Comparison of ENCODE assay signal across 4 fruit fly cellular contexts in the genomic region with DNA sequence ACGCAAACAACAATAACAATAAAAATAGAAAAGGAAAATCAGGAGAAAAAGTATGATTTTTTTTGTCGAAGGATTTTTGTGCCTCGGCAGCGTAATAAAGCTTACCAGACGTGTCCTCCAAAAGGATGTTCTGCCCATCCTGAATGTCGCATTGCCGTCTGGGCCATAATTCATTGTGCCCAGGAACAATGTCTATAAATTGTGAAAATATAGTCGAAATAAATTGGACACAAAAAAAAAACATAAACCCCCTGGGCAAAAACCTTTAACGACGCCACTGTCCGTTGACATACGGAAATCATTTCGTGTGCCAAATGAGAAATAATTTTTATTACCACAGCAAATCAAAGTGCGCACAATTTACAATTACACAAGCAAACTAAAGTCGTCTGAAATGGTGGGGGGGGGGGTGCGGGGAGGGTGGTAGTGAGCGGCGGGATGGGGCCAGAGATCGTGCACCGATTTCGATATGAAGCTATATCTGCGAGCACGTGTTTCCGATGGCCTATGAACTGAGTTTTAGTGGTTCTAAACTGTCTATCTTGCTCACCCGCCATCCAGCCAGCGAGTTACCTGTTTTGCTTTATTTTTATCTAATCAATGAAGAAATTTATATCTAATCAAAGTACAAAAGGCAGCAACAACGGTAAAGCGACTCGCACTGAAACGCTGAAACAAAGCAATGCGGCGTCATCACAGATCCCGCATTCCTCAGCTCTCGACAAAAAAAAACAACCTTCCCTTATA.
TF ChIP-seq lines count a peak whose summit lies in the region.

No protein-coding gene starts in this region.

- no peak for TF ChIP-seq CTCF in whole organism, embryonic (GFP tag; optimal IDR thresholded peaks at IDR 0.05; lab: Kevin White, UChicago)

TF ChIP-seq in whole organism, adult, 20 proteins besides CTCF, POLR2A, EP300 and RAD21:
- TF ChIP-seq toe (GFP tag; optimal IDR thresholded peaks at IDR 0.05; lab: Kevin White, UChicago) (peak; percentile 47), cnc (optimal IDR thresholded peaks at IDR 0.05; lab: Kevin White, UChicago) (no peak), Mnt (GFP tag; optimal IDR thresholded peaks at IDR 0.05; lab: Kevin White, UChicago) (no peak), CG33017 (tag; optimal IDR thresholded peaks at IDR 0.05; lab: Kevin White, UChicago) (peak; percentile 66), CG7045 (GFP tag; optimal IDR thresholded peaks at IDR 0.05; lab: Kevin White, UChicago) (peak; percentile 86), CG1620 (GFP tag; optimal IDR thresholded peaks at IDR 0.05; lab: Kevin White, UChicago) (peak; percentile 21), CG11617 (GFP tag; optimal IDR thresholded peaks at IDR 0.05; lab: Kevin White, UChicago) (peak; percentile 45), bab1 (GFP tag; optimal IDR thresholded peaks at IDR 0.05; lab: Kevin White, UChicago) (no peak), pad (GFP tag; optimal IDR thresholded peaks at IDR 0.05; lab: Kevin White, UChicago) (no peak), ovo (GFP tag; optimal IDR thresholded peaks at IDR 0.05; lab: Kevin White, UChicago) (peak; percentile 17), Hr96 (GFP tag; optimal IDR thresholded peaks at IDR 0.05; lab: Kevin White, UChicago) (peak; percentile 60), kay (GFP tag; lab: Kevin White, UChicago; ENCODE audit: borderline replicate concordance) (no peak), CG12768 (GFP tag; optimal IDR thresholded peaks at IDR 0.05; lab: Kevin White, UChicago) (peak; percentile 77), Clk (GFP tag; optimal IDR thresholded peaks at IDR 0.05; lab: Kevin White, UChicago) (peak; percentile 70), Crg-1 (GFP tag; optimal IDR thresholded peaks at IDR 0.05; lab: Kevin White, UChicago) (peak; percentile 27), CG5204 (GFP tag; optimal IDR thresholded peaks at IDR 0.05; lab: Kevin White, UChicago) (peak; percentile 71), tj (GFP tag; optimal IDR thresholded peaks at IDR 0.05; lab: Kevin White, UChicago) (peak; percentile 24), cic (GFP tag; optimal IDR thresholded peaks at IDR 0.05; lab: Kevin White, UChicago) (no peak), CG7101 (tag; optimal IDR thresholded peaks at IDR 0.05; lab: Kevin White, UChicago) (peak; percentile 36), CG14711 (tag; optimal IDR thresholded peaks at IDR 0.05; lab: Kevin White, UChicago) (peak; percentile 65)

TF ChIP-seq in whole organism, embryonic, 481 proteins besides CTCF, POLR2A, EP300 and RAD21 (continues in another document):
- no peak for TF ChIP-seq pros (GFP tag; optimal IDR thresholded peaks at IDR 0.05; lab: Kevin White, UChicago)
- peak; percentile 83 for TF ChIP-seq CG34376 (GFP tag; optimal IDR thresholded peaks at IDR 0.05; lab: Kevin White, UChicago)
- TF ChIP-seq CG13424 (tag; optimal IDR thresholded peaks at IDR 0.05; lab: Kevin White, UChicago) = peak; percentile 3
- peak; percentile 67 for TF ChIP-seq slbo (GFP tag; IDR thresholded peaks at IDR 0.05; lab: Robert Waterston, UW)
- no peak for TF ChIP-seq peb (GFP tag; IDR thresholded peaks at IDR 0.05; lab: Robert Waterston, UW)
- TF ChIP-seq CG18011 (GFP tag; optimal IDR thresholded peaks at IDR 0.05; lab: Kevin White, UChicago) = peak; percentile 35
- peak; percentile 26 for TF ChIP-seq CG12659 (GFP tag; optimal IDR thresholded peaks at IDR 0.05; lab: Kevin White, UChicago)
- 0 out of 2 replicates have a peak, but pooled peaks have one; percentile 19 for TF ChIP-seq E2f2 (GFP tag; IDR thresholded peaks at IDR 0.05; lab: Robert Waterston, UW)
- TF ChIP-seq HmgD (GFP tag; optimal IDR thresholded peaks at IDR 0.05; lab: Kevin White, UChicago) = no peak
- TF ChIP-seq CG32767 (GFP tag; IDR thresholded peaks at IDR 0.05; lab: Robert Waterston, UW) = no peak
- TF ChIP-seq C15 (GFP tag; IDR thresholded peaks at IDR 0.05; lab: Robert Waterston, UW) = no peak
- no peak for TF ChIP-seq sr (GFP tag; IDR thresholded peaks at IDR 0.05; lab: Robert Waterston, UW)
- no peak for TF ChIP-seq CG8290 (GFP tag; optimal IDR thresholded peaks at IDR 0.05; lab: Kevin White, UChicago)
- TF ChIP-seq CG8290 (tag; optimal IDR thresholded peaks at IDR 0.05; lab: Kevin White, UChicago) = no peak
- TF ChIP-seq abd-A (tag; optimal IDR thresholded peaks at IDR 0.05; lab: Kevin White, UChicago) = no peak
- TF ChIP-seq Gsc (GFP tag; IDR thresholded peaks at IDR 0.05; lab: Robert Waterston, UW) = no peak
- TF ChIP-seq CG17912 (GFP tag; optimal IDR thresholded peaks at IDR 0.05; lab: Kevin White, UChicago) = no peak
- peak; percentile 37 for TF ChIP-seq disco-r (GFP tag; optimal IDR thresholded peaks at IDR 0.05; lab: Kevin White, UChicago)
- TF ChIP-seq ara (GFP tag; IDR thresholded peaks at IDR 0.05; lab: Robert Waterston, UW) = no peak
- TF ChIP-seq HLH54F (GFP tag; optimal IDR thresholded peaks at IDR 0.05; lab: Kevin White, UChicago) = no peak
- peak; percentile 71 for TF ChIP-seq Meics (GFP tag; optimal IDR thresholded peaks at IDR 0.05; lab: Kevin White, UChicago)
- TF ChIP-seq Xbp1 (GFP tag; optimal IDR thresholded peaks at IDR 0.05; lab: Kevin White, UChicago) = peak; percentile 10

TF ChIP-seq in whole organism, prepupa, 60 proteins besides CTCF, POLR2A, EP300 and RAD21 (continues in another document):
- TF ChIP-seq Eip78C (GFP tag; lab: Kevin White, UChicago) (peak; percentile 13), CG8119 (GFP tag; IDR thresholded peaks at IDR 0.05; lab: Robert Waterston, UW) (no peak), Sox102F (GFP tag; optimal IDR thresholded peaks at IDR 0.05; lab: Kevin White, UChicago) (peak; percentile 3), CG6854 (GFP tag; optimal IDR thresholded peaks at IDR 0.05; lab: Kevin White, UChicago) (no peak), Sox14 (GFP tag; optimal IDR thresholded peaks at IDR 0.05; lab: Kevin White, UChicago) (no peak), CG31627 (GFP tag; optimal IDR thresholded peaks at IDR 0.05; lab: Kevin White, UChicago) (peak; percentile 17), CG11294 (GFP tag; IDR thresholded peaks at IDR 0.05; lab: Robert Waterston, UW) (no peak), Eip75B (GFP tag; optimal IDR thresholded peaks at IDR 0.05; lab: Kevin White, UChicago) (no peak), CG8632 (GFP tag; optimal IDR thresholded peaks at IDR 0.05; lab: Kevin White, UChicago) (no peak), CG10669 (GFP tag; optimal IDR thresholded peaks at IDR 0.05; lab: Kevin White, UChicago) (no peak), vri (GFP tag; optimal IDR thresholded peaks at IDR 0.05; lab: Kevin White, UChicago) (no peak), spab (GFP tag; optimal IDR thresholded peaks at IDR 0.05; lab: Kevin White, UChicago) (no peak), Met (GFP tag; optimal IDR thresholded peaks at IDR 0.05; lab: Kevin White, UChicago) (no peak), CG8319 (GFP tag; optimal IDR thresholded peaks at IDR 0.05; lab: Kevin White, UChicago) (no peak), CG34406 (GFP tag; optimal IDR thresholded peaks at IDR 0.05; lab: Kevin White, UChicago) (no peak), lz (GFP tag; optimal IDR thresholded peaks at IDR 0.05; lab: Kevin White, UChicago) (peak; percentile 18), achi (GFP tag; optimal IDR thresholded peaks at IDR 0.05; lab: Kevin White, UChicago) (no peak), fd59A (GFP tag; optimal IDR thresholded peaks at IDR 0.05; lab: Kevin White, UChicago) (no peak), CG7368 (GFP tag; optimal IDR thresholded peaks at IDR 0.05; lab: Kevin White, UChicago) (no peak), CG4318 (GFP tag; optimal IDR thresholded peaks at IDR 0.05; lab: Kevin White, UChicago) (no peak), Lpt (GFP tag; optimal IDR thresholded peaks at IDR 0.05; lab: Kevin White, UChicago) (no peak), Hr4 (GFP tag; optimal IDR thresholded peaks at IDR 0.05; lab: Kevin White, UChicago) (no peak), eg (GFP tag; IDR thresholded peaks at IDR 0.05; lab: Robert Waterston, UW) (0 out of 3 replicates have a peak, but pooled peaks have one; percentile 16), CG11762 (GFP tag; optimal IDR thresholded peaks at IDR 0.05; lab: Kevin White, UChicago; ENCODE audit: insufficient read depth) (no peak)

TF ChIP-seq in whole organism, wandering third instar larva, 38 proteins besides CTCF, POLR2A, EP300 and RAD21:
- TF ChIP-seq N (GFP tag; optimal IDR thresholded peaks at IDR 0.05; lab: Kevin White, UChicago) (no peak), OdsH (GFP tag; optimal IDR thresholded peaks at IDR 0.05; lab: Kevin White, UChicago) (peak; percentile 3), Abd-B (GFP tag; optimal IDR thresholded peaks at IDR 0.05; lab: Kevin White, UChicago) (no peak), foxo (GFP tag; optimal IDR thresholded peaks at IDR 0.05; lab: Kevin White, UChicago) (peak in 1 of 2 experiments; percentile 5)
